Worm (Caenorhabditis elegans) whole organism, L3 larva: ENCODE measurements around the gene Y19D2B.2.
A peak's percentile ranks its signal among the peaks of the same experiment; 100 is the strongest.

Source experiments
- R02D3.7 ChIP-seq: fragments of 150-350 bp; optimal IDR thresholded peaks from 2 replicates; lab custom pipeline; 2014; ENCODE audit warnings: missing biosample characterization, missing genetic modification characterization
- ama-1 ChIP-seq: fragments of 150-350 bp; optimal IDR thresholded peaks from 2 replicates; lab custom pipeline; 2018
- ceh-16 ChIP-seq: sonication (generic microtip); optimal IDR thresholded peaks from 2 replicates; lab custom pipeline; 2017; ENCODE audit warnings: missing biosample characterization, missing genetic modification characterization
- ceh-28 ChIP-seq: fragments of 150-350 bp; optimal IDR thresholded peaks from 2 replicates; lab custom pipeline; 2014; ENCODE audit warnings: missing biosample characterization, missing genetic modification reagents, missing genetic modification characterization
- ceh-82 ChIP-seq: fragments of 150-350 bp; optimal IDR thresholded peaks from 2 replicates; lab custom pipeline; 2014; ENCODE audit warnings: missing biosample characterization, missing genetic modification characterization
- egl-27 ChIP-seq: sonication (generic microtip); optimal IDR thresholded peaks from 4 replicates; lab custom pipeline; 2017; ENCODE audit warnings: missing biosample characterization, missing genetic modification reagents, missing genetic modification characterization
- elt-1 ChIP-seq: fragments of 150-350 bp; optimal IDR thresholded peaks from 2 replicates; lab custom pipeline; 2014; ENCODE audit warnings: missing biosample characterization, missing genetic modification characterization
- elt-2 ChIP-seq: sonication (generic microtip); optimal IDR thresholded peaks from 2 replicates; lab custom pipeline; 2016; ENCODE audit warnings: missing genetic modification reagents, mild to moderate bottlenecking, missing genetic modification characterization, missing compliant biosample characterization
- fkh-10 ChIP-seq: sonication (generic microtip); optimal IDR thresholded peaks from 2 replicates; lab custom pipeline; 2017; ENCODE audit warnings: missing biosample characterization, missing genetic modification reagents, missing genetic modification characterization
- fkh-2 ChIP-seq: fragments of 150-350 bp; optimal IDR thresholded peaks from 2 replicates; lab custom pipeline; 2014; ENCODE audit warnings: missing biosample characterization, missing genetic modification reagents, missing genetic modification characterization
- fos-1 ChIP-seq: fragments of 150-350 bp; optimal IDR thresholded peaks from 2 replicates; lab custom pipeline; 2014; ENCODE audit warnings: missing biosample characterization, missing genetic modification characterization
- hmg-11 ChIP-seq: sonication (generic microtip); optimal IDR thresholded peaks from 2 replicates; lab custom pipeline; 2016; ENCODE audit warnings: missing genetic modification characterization, missing compliant biosample characterization
- lin-15B ChIP-seq: fragments of 150-350 bp; optimal IDR thresholded peaks from 2 replicates; lab custom pipeline; 2014; ENCODE audit warnings: missing biosample characterization, missing genetic modification characterization
- lin-39 ChIP-seq: fragments of 150-350 bp; optimal IDR thresholded peaks from 2 replicates; lab custom pipeline; 2018; ENCODE audit warnings: missing biosample characterization, missing genetic modification reagents, missing genetic modification characterization
- lsy-12 ChIP-seq: sonication (generic microtip); optimal IDR thresholded peaks from 2 replicates; lab custom pipeline; 2016; ENCODE audit warnings: mild to moderate bottlenecking, missing genetic modification characterization, missing compliant biosample characterization
- mdl-1 ChIP-seq: fragments of 150-350 bp; optimal IDR thresholded peaks from 2 replicates; lab custom pipeline; 2014; ENCODE audit warnings: missing biosample characterization, missing genetic modification characterization
- nfya-1 ChIP-seq: sonication (generic microtip); optimal IDR thresholded peaks from 2 replicates; lab custom pipeline; 2017; ENCODE audit warnings: missing genetic modification characterization, mild to moderate bottlenecking, missing compliant biosample characterization, antibody characterized with exemption, moderate library complexity; ENCODE audit not compliant: insufficient read depth
- nhr-11 ChIP-seq: fragments of 150-350 bp; optimal IDR thresholded peaks from 2 replicates; lab custom pipeline; 2014; ENCODE audit warnings: missing biosample characterization, missing genetic modification characterization
- nhr-12 ChIP-seq: fragments of 150-350 bp; optimal IDR thresholded peaks from 2 replicates; lab custom pipeline; 2014; ENCODE audit warnings: missing biosample characterization, missing genetic modification characterization
- nhr-23 ChIP-seq: fragments of 150-350 bp; optimal IDR thresholded peaks from 2 replicates; lab custom pipeline; 2014; ENCODE audit warnings: missing biosample characterization, missing genetic modification reagents, missing genetic modification characterization
- nhr-237 ChIP-seq: fragments of 150-350 bp; optimal IDR thresholded peaks from 2 replicates; lab custom pipeline; 2014; ENCODE audit warnings: missing biosample characterization, missing genetic modification characterization
- nhr-25 ChIP-seq: sonication (generic microtip); optimal IDR thresholded peaks from 2 replicates; lab custom pipeline; 2017; ENCODE audit warnings: missing biosample characterization, missing genetic modification characterization
- nhr-28 ChIP-seq: fragments of 150-350 bp; optimal IDR thresholded peaks from 2 replicates; lab custom pipeline; 2014; ENCODE audit warnings: missing biosample characterization, missing genetic modification characterization
- nhr-77 ChIP-seq: fragments of 150-350 bp; optimal IDR thresholded peaks from 2 replicates; lab custom pipeline; 2014; ENCODE audit warnings: missing biosample characterization, missing genetic modification characterization
- pha-4 ChIP-seq: fragments of 150-350 bp; optimal IDR thresholded peaks from 2 replicates; lab custom pipeline; 2014; ENCODE audit warnings: missing biosample characterization, missing genetic modification reagents, missing genetic modification characterization
- pqm-1 ChIP-seq: fragments of 150-350 bp; optimal IDR thresholded peaks from 2 replicates; lab custom pipeline; 2017; ENCODE audit warnings: missing biosample characterization, missing genetic modification characterization, inconsistent platforms
- sea-2 ChIP-seq: fragments of 150-350 bp; sonication (generic microtip); optimal IDR thresholded peaks from 4 replicates; lab custom pipeline; 2014; ENCODE audit warnings: missing biosample characterization, missing genetic modification reagents, missing genetic modification characterization
- skn-1 ChIP-seq: fragments of 150-350 bp; optimal IDR thresholded peaks from 2 replicates; lab custom pipeline; 2014; ENCODE audit warnings: missing biosample characterization, missing genetic modification characterization
- snpc-4 ChIP-seq: fragments of 150-350 bp; optimal IDR thresholded peaks from 2 replicates; lab custom pipeline; 2014; ENCODE audit warnings: missing biosample characterization, missing genetic modification characterization
- tbx-2 ChIP-seq: sonication (generic microtip); optimal IDR thresholded peaks from 2 replicates; lab custom pipeline; 2016; ENCODE audit warnings: mild to moderate bottlenecking, missing genetic modification characterization, missing compliant biosample characterization
- unc-39 ChIP-seq: sonication (generic microtip); optimal IDR thresholded peaks from 4 replicates; lab custom pipeline; 2017; ENCODE audit warnings: missing biosample characterization, missing genetic modification characterization
- zag-1 ChIP-seq: fragments of 150-350 bp; optimal IDR thresholded peaks from 2 replicates; lab custom pipeline; 2014; ENCODE audit warnings: missing biosample characterization, missing genetic modification characterization
- ztf-11 ChIP-seq: fragments of 150-350 bp; optimal IDR thresholded peaks from 2 replicates; lab custom pipeline; 2014; ENCODE audit warnings: missing biosample characterization, missing genetic modification characterization
- ztf-4 ChIP-seq: fragments of 150-350 bp; optimal IDR thresholded peaks from 2 replicates; lab custom pipeline; 2014; ENCODE audit warnings: missing biosample characterization, missing genetic modification characterization

The Y19D2B.2 gene

ce11 chrII:10948236-10949025, 24.4 kb downstream of the Y19D2B.2 start:
- TF ChIP-seq nhr-237 (tag; lab: Kevin White, UChicago) = no peak
- no peak for TF ChIP-seq R02D3.7 (tag; lab: Kevin White, UChicago)
- TF ChIP-seq lsy-12 (tag; lab: Kevin White, UChicago) = no peak
- TF ChIP-seq ceh-82 (tag; lab: Kevin White, UChicago) = no peak
- no peak for TF ChIP-seq elt-1 (tag; lab: Kevin White, UChicago)
- TF ChIP-seq nhr-25 = no peak
- TF ChIP-seq skn-1 (tag; lab: Kevin White, UChicago) = no peak
- TF ChIP-seq tbx-2 (tag; lab: Kevin White, UChicago) = no peak
- no peak for TF ChIP-seq ztf-4 (tag; lab: Kevin White, UChicago)
- no peak for TF ChIP-seq ceh-28 (tag; lab: Kevin White, UChicago)
- TF ChIP-seq, all 47 proteins: peak for 0

- TF ChIP-seq elt-1 (tag; lab: Kevin White, UChicago) = no peak
- TF ChIP-seq tbx-2 (tag; lab: Kevin White, UChicago) = no peak
- peak; percentile 56 for TF ChIP-seq elt-2 (tag; lab: Kevin White, UChicago)
- no peak for TF ChIP-seq pqm-1 (tag; lab: Kevin White, UChicago)
- TF ChIP-seq nhr-12 (tag; lab: Kevin White, UChicago) = no peak
Measured at ce11 chrII:10949383-10949782, 25.3 kb downstream of the Y19D2B.2 start.

- TF ChIP-seq lsy-12 (tag; lab: Kevin White, UChicago) = no peak
- no peak for TF ChIP-seq nhr-77 (tag; lab: Kevin White, UChicago)
- TF ChIP-seq elt-2 (tag; lab: Kevin White, UChicago) = peak; percentile 33
- TF ChIP-seq lin-39 (tag; lab: Kevin White, UChicago) = no peak
- TF ChIP-seq ama-1 = peak; percentile 21
- no peak for TF ChIP-seq R02D3.7 (tag; lab: Kevin White, UChicago)
- TF ChIP-seq nhr-23 (tag; lab: Kevin White, UChicago) = peak; percentile 30
- TF ChIP-seq pha-4 (tag; lab: Kevin White, UChicago) = peak; percentile 89
- TF ChIP-seq lin-15B (tag; lab: Kevin White, UChicago) = peak; percentile 15
- TF ChIP-seq fkh-2 (tag; lab: Kevin White, UChicago) = no peak
- no peak for TF ChIP-seq fos-1 (tag; lab: Kevin White, UChicago)
- peak; percentile 61 for TF ChIP-seq skn-1 (tag; lab: Kevin White, UChicago)
- TF ChIP-seq nhr-25 = no peak
- TF ChIP-seq unc-39 (tag; lab: Kevin White, UChicago) = no peak
- TF ChIP-seq mdl-1 = no peak
- no peak for TF ChIP-seq ceh-16 (tag; lab: Kevin White, UChicago)
- no peak for TF ChIP-seq zag-1 (tag; lab: Kevin White, UChicago)
- no peak for TF ChIP-seq egl-27
- TF ChIP-seq elt-1 (tag; lab: Kevin White, UChicago) = no peak
- TF ChIP-seq hmg-11 (tag; lab: Kevin White, UChicago) = peak; percentile 9
- no peak for TF ChIP-seq nhr-28 (tag; lab: Kevin White, UChicago)
- peak; percentile 17 for TF ChIP-seq pqm-1 (tag; lab: Kevin White, UChicago)
- TF ChIP-seq snpc-4 (tag; lab: Kevin White, UChicago) = no peak
- TF ChIP-seq nhr-11 (tag; lab: Kevin White, UChicago) = peak; percentile 67
- TF ChIP-seq nfya-1 (tag; lab: Kevin White, UChicago) = peak; percentile 39
- TF ChIP-seq sea-2 (GFP tag; lab: Kevin White, UChicago) = no peak
- TF ChIP-seq ztf-11 (tag; lab: Kevin White, UChicago) = no peak
- TF ChIP-seq nhr-12 (tag; lab: Kevin White, UChicago) = no peak
Measured at ce11 chrII:10950107-10950679, 26.1 kb downstream of the Y19D2B.2 start, which contains the start of gene gst-5. TSS of gene gst-5 (plus strand) at chrII:10950352.

ce11 chrII:10953065-10953464, 29.0 kb downstream of the Y19D2B.2 start, which contains the start of gene nos-1:
TSS of gene nos-1 (minus strand) at chrII:10953165.
- TF ChIP-seq pha-4 (tag; lab: Kevin White, UChicago) = no peak
- no peak for TF ChIP-seq fkh-10 (GFP tag; lab: Kevin White, UChicago)
- TF ChIP-seq nhr-25 = no peak
- TF ChIP-seq, all 47 proteins: peak for 0
